Worm (Caenorhabditis elegans): ENCODE results near the gene F47D12.3.

F47D12.3 gene

DNA sequence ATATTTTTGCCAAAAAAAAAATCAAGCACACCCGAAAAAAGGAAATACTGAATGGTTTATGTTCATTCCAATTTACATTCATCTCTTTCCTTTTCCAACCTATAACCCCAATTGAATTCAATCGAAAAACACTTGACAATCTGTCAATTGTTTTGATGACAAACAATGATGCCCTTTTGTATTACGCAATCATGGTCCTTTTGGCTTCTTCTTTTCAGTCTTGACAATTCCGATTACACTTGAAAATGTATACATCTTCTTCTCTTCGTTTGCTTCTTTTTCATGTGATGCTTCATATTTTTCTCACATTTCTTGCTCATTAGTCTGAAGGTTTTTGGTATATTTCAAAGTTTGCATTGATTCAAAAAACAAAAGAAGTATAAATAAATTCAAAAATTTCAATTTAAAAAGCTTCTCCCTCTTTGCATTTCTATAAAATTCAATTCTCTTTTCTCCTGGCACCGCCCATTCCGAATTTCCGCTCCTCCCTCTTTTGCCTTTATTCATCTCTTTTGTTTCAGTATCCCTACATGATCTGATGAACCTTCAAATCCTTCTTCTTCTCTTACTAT lies 33.0 kb downstream of the F47D12.3 start, which contains the start of gene C56G2.4:
Gene C56G2.4 (plus strand): TSS at position 522 of the 572 bp plus-strand sequence.
- no peak for TF ChIP-seq unc-62 (GFP tag; optimal IDR thresholded peaks at IDR 0.05)

DNA sequence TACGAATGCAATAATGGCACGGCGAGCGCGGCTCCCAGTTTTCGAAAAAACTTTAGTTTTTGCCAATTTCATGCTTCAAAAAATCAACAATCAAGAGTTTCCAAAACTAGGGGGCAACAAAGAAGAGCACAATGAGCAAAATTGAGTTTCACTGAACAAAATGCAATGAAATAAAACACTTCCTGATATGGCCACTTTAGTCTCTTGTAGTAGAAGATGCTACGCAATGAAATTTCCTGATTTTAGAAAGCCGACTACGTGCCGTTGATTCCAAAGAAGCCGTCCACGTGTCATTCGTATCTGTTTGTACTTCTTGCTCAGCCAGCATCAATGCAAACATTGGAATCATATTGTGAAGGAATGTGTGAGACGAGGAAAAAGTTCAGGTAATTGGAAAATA lies 36.1 kb downstream of the F47D12.3 start:
- TF ChIP-seq unc-62 (GFP tag; optimal IDR thresholded peaks at IDR 0.05) = no peak

DNA sequence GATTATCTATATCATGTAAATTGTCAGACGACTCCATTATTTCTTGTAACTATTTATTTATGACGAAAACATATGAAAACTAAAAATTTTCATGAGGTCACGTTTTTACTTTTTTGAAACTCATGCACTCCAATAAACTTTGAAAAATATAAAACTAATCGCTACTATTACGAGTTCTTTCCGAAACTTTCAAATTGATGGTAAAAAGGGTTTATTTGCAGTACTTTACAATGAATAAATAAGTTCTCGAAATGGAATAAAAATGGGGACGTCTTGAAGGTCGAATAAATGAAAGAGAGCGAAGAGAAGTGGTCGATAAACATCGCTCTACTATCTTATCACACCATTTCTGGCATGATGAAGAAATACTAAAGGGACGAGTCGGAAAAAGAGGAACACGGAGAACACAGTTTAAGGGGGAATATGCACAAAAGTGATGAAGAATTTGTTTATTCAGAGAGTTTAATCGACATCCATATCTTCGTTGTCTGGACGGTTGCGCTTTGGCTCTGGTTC lies 41.7 kb downstream of the F47D12.3 start, which contains the start of gene let-767:
Gene let-767 (minus strand): TSS at position 51 of the 516 bp plus-strand sequence.
- no peak for TF ChIP-seq unc-62 (GFP tag; optimal IDR thresholded peaks at IDR 0.05)

DNA sequence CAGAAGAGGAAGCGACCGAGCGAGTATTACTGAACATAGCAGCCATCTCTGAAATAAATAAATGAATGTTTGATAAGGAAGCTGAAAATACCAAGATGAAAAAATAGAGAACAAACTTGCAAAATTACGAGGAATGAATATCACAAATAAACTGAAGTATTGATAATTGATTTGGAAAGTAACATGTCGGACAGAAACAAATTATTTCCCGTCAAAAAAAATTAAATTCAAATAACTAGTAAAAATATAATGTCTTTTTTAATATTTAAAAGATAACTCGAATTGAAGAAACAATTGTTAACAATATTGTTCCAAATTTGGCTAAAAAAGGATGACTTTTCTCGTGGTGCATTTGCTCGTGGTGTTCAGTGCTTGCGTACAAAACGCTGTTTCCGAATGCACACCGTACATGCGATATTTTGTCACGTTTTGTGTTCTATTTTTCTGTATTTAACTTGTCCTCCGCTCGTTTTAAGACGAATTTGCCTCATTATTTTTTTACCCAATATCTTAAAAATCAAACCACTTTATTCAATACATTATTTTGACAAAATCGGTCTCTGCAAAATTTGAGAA lies 43.7 kb downstream of the F47D12.3 start, which contains the start of gene rpn-13:
Gene rpn-13 (minus strand): TSS at position 51 of the 576 bp plus-strand sequence.
- no peak for TF ChIP-seq unc-62 (GFP tag; optimal IDR thresholded peaks at IDR 0.05)

DNA sequence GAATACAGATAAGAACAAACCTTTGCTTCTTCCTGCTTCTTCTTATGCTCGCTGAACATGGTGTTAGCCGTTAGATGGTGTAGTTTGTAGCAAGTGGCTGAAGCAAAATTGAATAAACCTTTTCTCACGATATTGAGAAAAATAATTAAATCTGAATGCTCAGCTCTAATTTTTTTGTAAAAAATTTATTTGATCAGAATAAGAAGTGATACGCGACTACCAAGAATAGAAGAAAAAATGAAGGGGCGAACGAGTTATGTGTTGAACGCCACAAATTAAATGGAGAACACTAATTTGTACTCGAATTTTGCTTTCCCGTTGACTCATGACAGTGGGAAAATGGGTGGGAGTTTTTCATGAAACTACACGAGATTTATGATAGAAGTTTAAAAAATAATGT lies 45.0 kb downstream of the F47D12.3 start, which contains the start of gene C56G2.9:
Gene C56G2.9 (minus strand): TSS at position 101 of the 400 bp plus-strand sequence.
- no peak for TF ChIP-seq unc-62 (GFP tag; optimal IDR thresholded peaks at IDR 0.05)

DNA sequence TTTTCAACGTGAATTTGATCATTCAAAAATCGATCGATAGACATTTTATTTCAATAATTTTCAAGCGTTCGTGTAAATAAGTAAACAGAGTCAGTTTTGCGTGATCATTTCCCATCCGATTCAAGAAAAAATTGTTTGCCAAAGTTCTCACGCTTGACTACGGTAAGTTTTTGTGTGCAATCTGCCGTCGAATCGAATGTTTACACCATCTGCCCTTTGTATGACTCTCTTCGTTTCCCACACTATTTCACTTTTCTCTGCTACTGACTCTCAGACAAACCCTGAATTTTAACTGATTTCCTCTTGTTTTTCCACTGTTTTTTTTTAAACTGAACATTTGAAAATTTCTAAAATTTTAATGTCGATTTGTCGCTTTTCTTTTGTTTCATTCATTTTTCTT lies 46.5 kb downstream of the F47D12.3 start:
- no peak for TF ChIP-seq unc-62 (GFP tag; optimal IDR thresholded peaks at IDR 0.05)

DNA sequence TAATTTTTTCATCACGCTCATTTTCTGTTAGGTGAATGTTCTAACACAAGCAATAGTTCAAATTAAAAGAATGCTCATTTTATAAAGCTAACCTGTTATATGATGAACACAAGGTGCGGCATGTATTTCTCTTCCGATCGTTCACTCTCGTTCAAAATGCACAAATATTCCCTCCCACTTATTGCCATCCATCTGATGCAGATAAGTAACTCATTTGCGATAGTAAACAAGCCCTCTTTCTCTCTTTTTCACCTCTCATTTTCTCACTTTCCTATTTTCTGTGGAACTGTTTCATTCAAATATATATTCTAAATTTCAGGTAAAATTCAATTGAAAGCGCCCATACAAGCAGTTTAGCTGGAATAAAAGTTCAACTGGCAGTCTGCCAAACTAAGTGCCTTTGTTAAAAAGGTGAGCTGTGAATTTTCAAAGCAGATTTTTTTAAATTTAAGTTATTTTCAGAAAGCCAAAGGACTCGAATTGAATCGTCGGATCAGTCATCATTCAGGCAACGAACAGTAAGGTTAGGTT lies 47.8 kb downstream of the F47D12.3 start, which contains the start of the genes trmt-10C.2 and C56G2.22:
Gene trmt-10C.2 (plus strand): TSS at position 314 of the 531 bp plus-strand sequence.
Gene C56G2.22 (plus strand): TSS at position 481 of the 531 bp plus-strand sequence.
- TF ChIP-seq unc-62 (GFP tag; optimal IDR thresholded peaks at IDR 0.05) = no peak

DNA sequence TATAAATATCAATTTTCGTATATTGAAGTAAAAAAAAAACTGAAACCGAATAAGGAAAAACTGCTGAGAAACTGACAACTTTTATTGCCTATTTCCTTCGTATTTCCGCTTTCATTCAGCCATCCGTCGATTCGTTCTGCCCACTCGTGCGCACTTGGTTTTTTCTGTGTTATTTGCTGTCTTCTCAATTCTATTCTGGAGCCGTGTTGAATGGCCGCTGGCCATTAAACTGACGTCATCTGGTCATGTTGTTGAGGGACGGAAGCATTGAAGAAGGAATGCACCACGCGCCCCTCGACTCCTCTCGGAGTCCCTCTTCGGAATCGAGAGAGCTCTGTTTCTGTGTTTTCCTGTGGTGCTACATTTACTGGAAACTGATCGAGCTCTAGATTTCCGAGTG lies 50.3 kb downstream of the F47D12.3 start:
- TF ChIP-seq unc-62 (GFP tag; optimal IDR thresholded peaks at IDR 0.05) = no peak
